Worm (Caenorhabditis elegans) whole organism, young adult: ENCODE measurements around the gene K03D3.5.

ENCODE experiments used
- ama-1 ChIP-seq, 3 experiments: fragments of 150-350 bp in 1 of 3; sonication (generic microtip) in 2 of 3; optimal IDR thresholded peaks; 2 replicates each; lab custom pipeline; 2014 to 2018; ENCODE audit warnings: missing biosample characterization in 2 of 3, missing genetic modification characterization in 2 of 3, missing genetic modification reagents in 2 of 3
- ceh-58 ChIP-seq: fragments of 200-800 bp; sonication (Bioruptor generic); IDR thresholded peaks from 2 replicates; pipeline ENCODE4 v1.3.6; 2022; ENCODE audit warnings: missing genetic modification characterization, missing compliant biosample characterization
- ets-4 ChIP-seq: fragments of 200-800 bp; sonication (Bioruptor generic); optimal IDR thresholded peaks from 2 replicates; lab custom pipeline; 2018; ENCODE audit warnings: mild to moderate bottlenecking, missing genetic modification characterization, missing compliant biosample characterization
- snpc-4 ChIP-seq, 5 experiments: fragments of 150-350 bp in 1 of 5; sonication (generic microtip) in 4 of 5; optimal IDR thresholded peaks; 2 replicates each; lab custom pipeline; 2014 to 2018; ENCODE audit warnings: missing genetic modification characterization in 5 of 5, missing biosample characterization in 3 of 5, antibody characterized with exemption in 2 of 5, mild to moderate bottlenecking in 2 of 5, missing compliant biosample characterization in 2 of 5, missing genotype in 2 of 5, moderate library complexity in 2 of 5, missing genetic modification reagents in 1 of 5

- TF ChIP-seq ets-4 (GFP tag; lab: Kevin White, UChicago) (no peak), ama-1 (optimal IDR thresholded peaks at IDR 0.05; lab: Kevin White, UChicago) (no peak), ama-1 (GFP tag; optimal IDR thresholded peaks at IDR 0.05; lab: Kevin White, UChicago) (no peak), snpc-4 (GFP tag; optimal IDR thresholded peaks at IDR 0.05; lab: Kevin White, UChicago) (no peak), snpc-4 (tag; optimal IDR thresholded peaks at IDR 0.05; lab: Kevin White, UChicago) (no peak), ceh-58 (no peak)
These were observed 39.7 kb downstream of the K03D3.5 start, which contains the start of gene clec-191 for ce11 chrIV:16280614-16281013.
